Worm (Caenorhabditis elegans) whole organism, L2 larva: Measurements from ENCODE around the gene ttbk-2.1.
"Not testable (repeated sequence)": the region's sequence is repeated elsewhere in the genome, so short reads cannot be mapped to it uniquely, and the experiment has no call there.

Experiments
- R02D3.7 ChIP-seq: fragments of 150-350 bp; optimal IDR thresholded peaks from 2 replicates; lab custom pipeline; 2014; ENCODE audit warnings: missing biosample characterization, missing genetic modification characterization
- ama-1 ChIP-seq: fragments of 150-350 bp; optimal IDR thresholded peaks from 2 replicates; lab custom pipeline; 2018; ENCODE audit warnings: inconsistent platforms
- fos-1 ChIP-seq: fragments of 150-350 bp; optimal IDR thresholded peaks from 2 replicates; lab custom pipeline; 2014; ENCODE audit warnings: missing biosample characterization, missing genetic modification characterization
- nhr-11 ChIP-seq: fragments of 150-350 bp; optimal IDR thresholded peaks from 2 replicates; lab custom pipeline; 2014; ENCODE audit warnings: missing biosample characterization, missing genetic modification characterization
- nhr-12 ChIP-seq: fragments of 150-350 bp; optimal IDR thresholded peaks from 2 replicates; lab custom pipeline; 2014; ENCODE audit warnings: missing biosample characterization, missing genetic modification characterization
- nhr-21 ChIP-seq: fragments of 150-350 bp; optimal IDR thresholded peaks from 2 replicates; lab custom pipeline; 2014; ENCODE audit warnings: missing biosample characterization, missing genetic modification characterization
- unc-39 ChIP-seq: fragments of 150-350 bp; optimal IDR thresholded peaks from 2 replicates; lab custom pipeline; 2014; ENCODE audit warnings: missing biosample characterization, missing genetic modification characterization
- unc-62 ChIP-seq: fragments of 150-350 bp; optimal IDR thresholded peaks from 2 replicates; lab custom pipeline; 2014; ENCODE audit warnings: missing biosample characterization, missing genetic modification reagents, missing genetic modification characterization
- zag-1 ChIP-seq: fragments of 150-350 bp; optimal IDR thresholded peaks from 2 replicates; lab custom pipeline; 2014; ENCODE audit warnings: missing biosample characterization, missing genetic modification characterization
- ztf-1 ChIP-seq: fragments of 200-800 bp; sonication (Bioruptor generic); conservative IDR thresholded peaks from 2 replicates; pipeline ENCODE4 v1.3.6; 2022; ENCODE audit warnings: missing genetic modification characterization, missing compliant biosample characterization
- ztf-11 ChIP-seq: sonication (generic microtip); optimal IDR thresholded peaks from 2 replicates; lab custom pipeline; 2017; ENCODE audit warnings: missing biosample characterization, missing genetic modification characterization

ce11 chrIV:5218496-5218895 is 40.0 kb upstream of the ttbk-2.1 start, which contains the start of gene nsph-4.2:
- TF ChIP-seq R02D3.7 (tag; lab: Kevin White, UChicago); ztf-1 (GFP tag; lab: Robert Waterston, UW); unc-39 (tag; lab: Kevin White, UChicago); ama-1; nhr-11; unc-62; nhr-12 (tag; lab: Kevin White, UChicago); fos-1 (tag; lab: Kevin White, UChicago); nhr-21 (tag; lab: Kevin White, UChicago); ztf-11 (tag; lab: Kevin White, UChicago); zag-1: not testable (repeated sequence)
